Worm (Caenorhabditis elegans) whole organism, L4/young adult: ENCODE measurements around the gene hars-1.
A peak's percentile ranks its signal among the peaks of the same experiment; 100 is the strongest.

Experiments used
- W03F9.2 ChIP-seq: fragments of 150-350 bp; optimal IDR thresholded peaks from 2 replicates; lab custom pipeline; 2014; ENCODE audit warnings: missing biosample characterization, missing genetic modification characterization
- dao-5 ChIP-seq: sonication (generic microtip); optimal IDR thresholded peaks from 2 replicates; lab custom pipeline; 2016; ENCODE audit warnings: missing genotype, missing genetic modification characterization, moderate library complexity, missing compliant biosample characterization
- him-1 ChIP-seq: sonication (generic microtip); optimal IDR thresholded peaks from 2 replicates; lab custom pipeline; 2016; ENCODE audit warnings: missing genotype, missing genetic modification reagents, missing genetic modification characterization, missing compliant biosample characterization

- peak; percentile 1 for TF ChIP-seq him-1
- TF ChIP-seq dao-5 (tag; lab: Kevin White, UChicago): no peak
- no peak for TF ChIP-seq W03F9.2 (tag; lab: Kevin White, UChicago)
Observed at ce11 chrIV:10870158-10870557, 11.4 kb downstream of the hars-1 start.
